Fruit fly (Drosophila melanogaster): ENCODE data around the gene Fit1.

dm6 chr3L:4096546-4096945 is 6.8 kb upstream of the Fit1 start:
- no peak for TF ChIP-seq CG8478 (optimal IDR thresholded peaks at IDR 0.05)
- no peak for TF ChIP-seq CTCF (optimal IDR thresholded peaks at IDR 0.05)
